Worm (Caenorhabditis elegans): ENCODE data around the gene F35D2.6.

Gene F35D2.6

DNA sequence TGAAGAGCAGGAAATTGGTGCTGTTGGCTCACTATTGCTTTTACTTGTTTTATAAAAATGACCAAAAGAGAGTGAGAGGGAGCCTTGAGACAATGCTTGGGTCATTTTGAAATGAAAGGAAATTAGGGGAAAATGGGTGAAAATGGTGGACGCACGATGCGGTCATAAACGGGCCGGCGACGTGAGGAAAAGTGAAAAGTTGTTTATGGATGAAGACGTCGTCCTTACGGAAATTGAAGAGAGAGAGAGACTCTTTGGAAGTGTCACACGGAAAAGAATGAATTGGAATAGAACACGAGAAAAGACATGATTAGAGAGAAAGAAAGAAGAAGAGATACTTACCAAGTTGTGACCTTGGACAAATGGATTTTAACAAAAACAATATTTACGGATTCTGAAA lies 44.0 kb downstream of the F35D2.6 start:
- TF ChIP-seq nhr-23 (tag; optimal IDR thresholded peaks at IDR 0.05) (peak; percentile 36), nhr-25 (tag; optimal IDR thresholded peaks at IDR 0.05) (no peak)

ce11 chrII:7623466-7623865 lies 46.0 kb downstream of the F35D2.6 start:
- no peak for TF ChIP-seq nhr-28 (tag; optimal IDR thresholded peaks at IDR 0.05)
- TF ChIP-seq fkh-2 (tag; optimal IDR thresholded peaks at IDR 0.05): no peak
- no peak for TF ChIP-seq fkh-10 (GFP tag; optimal IDR thresholded peaks at IDR 0.05)
- no peak for TF ChIP-seq nhr-76 (tag; optimal IDR thresholded peaks at IDR 0.05)
- no peak for TF ChIP-seq fos-1 (tag; optimal IDR thresholded peaks at IDR 0.05)
- peak; percentile 76 for TF ChIP-seq elt-2 (tag; optimal IDR thresholded peaks at IDR 0.05)
- no peak for TF ChIP-seq lin-15B (tag; optimal IDR thresholded peaks at IDR 0.05)
- no peak for TF ChIP-seq daf-12 (tag; optimal IDR thresholded peaks at IDR 0.05)
- TF ChIP-seq lsy-12 (tag; optimal IDR thresholded peaks at IDR 0.05): no peak
- no peak for TF ChIP-seq nhr-67 (tag; optimal IDR thresholded peaks at IDR 0.05)
- TF ChIP-seq nhr-12 (tag; optimal IDR thresholded peaks at IDR 0.05): no peak
- no peak for TF ChIP-seq nhr-23 (tag; optimal IDR thresholded peaks at IDR 0.05)
- peak; percentile 38 for TF ChIP-seq pqm-1 (tag; optimal IDR thresholded peaks at IDR 0.05)
- TF ChIP-seq jun-1 (tag; optimal IDR thresholded peaks at IDR 0.05): peak; percentile 43
- TF ChIP-seq skn-1 (tag; optimal IDR thresholded peaks at IDR 0.05): no peak
- peak; percentile 70 for TF ChIP-seq pha-4 (tag; optimal IDR thresholded peaks at IDR 0.05)
- TF ChIP-seq aly-2 (tag; optimal IDR thresholded peaks at IDR 0.05): no peak
- no peak for TF ChIP-seq egl-5 (tag; optimal IDR thresholded peaks at IDR 0.05)
- no peak for TF ChIP-seq elt-1 (tag; optimal IDR thresholded peaks at IDR 0.05)
- no peak for TF ChIP-seq nhr-43 (tag; optimal IDR thresholded peaks at IDR 0.05; ENCODE audit: poor library complexity, severe bottlenecking)
- TF ChIP-seq ceh-82 (tag; optimal IDR thresholded peaks at IDR 0.05): no peak
- no peak for TF ChIP-seq lin-39 (tag; optimal IDR thresholded peaks at IDR 0.05)
- no peak for TF ChIP-seq hmg-11 (tag; optimal IDR thresholded peaks at IDR 0.05)
- TF ChIP-seq unc-39 (tag; optimal IDR thresholded peaks at IDR 0.05): no peak
- TF ChIP-seq nfya-1 (tag; optimal IDR thresholded peaks at IDR 0.05; ENCODE audit: insufficient read depth): peak; percentile 7
- no peak for TF ChIP-seq ama-1 (optimal IDR thresholded peaks at IDR 0.05)
- no peak for TF ChIP-seq nhr-77 (tag; optimal IDR thresholded peaks at IDR 0.05)
- TF ChIP-seq zag-1 (tag; optimal IDR thresholded peaks at IDR 0.05): no peak
- no peak for TF ChIP-seq ztf-11 (tag; optimal IDR thresholded peaks at IDR 0.05)
- TF ChIP-seq ceh-9 (tag; optimal IDR thresholded peaks at IDR 0.05): no peak
- no peak for TF ChIP-seq egl-27 (tag; optimal IDR thresholded peaks at IDR 0.05)
- no peak for TF ChIP-seq R02D3.7 (tag; optimal IDR thresholded peaks at IDR 0.05)

- no peak for TF ChIP-seq eor-1 (tag; optimal IDR thresholded peaks at IDR 0.05)
- no peak for TF ChIP-seq elt-3 (tag; optimal IDR thresholded peaks at IDR 0.05)
- TF ChIP-seq nhr-76 (tag; optimal IDR thresholded peaks at IDR 0.05): no peak
- no peak for TF ChIP-seq skn-1 (tag; optimal IDR thresholded peaks at IDR 0.05)
- no peak for TF ChIP-seq snpc-4 (tag; optimal IDR thresholded peaks at IDR 0.05)
- TF ChIP-seq unc-39 (tag; optimal IDR thresholded peaks at IDR 0.05): no peak
- TF ChIP-seq sea-2 (GFP tag; optimal IDR thresholded peaks at IDR 0.05): no peak
- TF ChIP-seq lin-39 (tag; optimal IDR thresholded peaks at IDR 0.05): no peak
Measured at ce11 chrII:7624272-7624671, 46.8 kb downstream of the F35D2.6 start.

ce11 chrII:7624995-7625394 lies 47.5 kb downstream of the F35D2.6 start:
- TF ChIP-seq nhr-28 (tag; optimal IDR thresholded peaks at IDR 0.05) (no peak), nfya-1 (tag; optimal IDR thresholded peaks at IDR 0.05; ENCODE audit: insufficient read depth) (peak; percentile 33)

ce11 chrII:7628640-7629039 lies 51.1 kb downstream of the F35D2.6 start:
- TF ChIP-seq nhr-67 (tag; optimal IDR thresholded peaks at IDR 0.05) (no peak), nhr-25 (tag; optimal IDR thresholded peaks at IDR 0.05) (peak; percentile 20), nhr-43 (tag; optimal IDR thresholded peaks at IDR 0.05; ENCODE audit: poor library complexity, severe bottlenecking) (peak; percentile 5), lin-15B (tag; optimal IDR thresholded peaks at IDR 0.05) (no peak)

Data from whole organism, L3 larva.